Worm (Caenorhabditis elegans): ENCODE data around the gene srz-83.

The srz-83 gene

ce11 chrIV:3504144-3504543, at the start of gene srz-83:
TSS of gene srz-83 (plus strand) at chrIV:3504444.
- TF ChIP-seq ceh-36 (tag; optimal IDR thresholded peaks at IDR 0.05) (no peak), sea-1 (GFP tag; conservative IDR thresholded peaks at IDR 0.05) (no peak), tra-4 (tag; optimal IDR thresholded peaks at IDR 0.05) (no peak), ceh-13 (GFP tag; optimal IDR thresholded peaks at IDR 0.05) (no peak), ets-7 (tag; optimal IDR thresholded peaks at IDR 0.05) (no peak), hmbx-1 (tag; optimal IDR thresholded peaks at IDR 0.05) (no peak), scrt-1 (GFP tag; IDR thresholded peaks at IDR 0.05) (no peak)

DNA sequence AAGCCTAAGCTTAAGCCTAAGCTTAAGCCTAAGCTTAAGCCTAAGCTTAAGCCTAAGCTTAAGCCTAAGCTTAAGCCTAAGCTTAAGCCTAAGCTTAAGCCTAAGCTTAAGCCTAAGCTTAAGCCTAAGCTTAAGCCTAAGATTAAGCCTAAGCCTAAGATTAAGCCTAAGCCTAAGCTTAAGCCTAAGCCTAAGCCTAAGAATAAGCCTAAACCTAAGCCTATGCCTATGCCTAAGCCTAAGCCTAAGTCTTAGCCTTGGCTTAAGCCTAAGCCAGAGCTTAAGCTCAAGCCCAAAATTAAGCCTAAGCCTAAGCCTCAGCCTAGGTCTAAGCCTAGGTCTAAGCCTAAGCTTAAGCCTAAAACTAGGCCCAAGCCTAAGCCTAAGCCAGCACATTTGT, 48.8 kb upstream of the srz-83 start:
- TF ChIP-seq ceh-36 (tag; optimal IDR thresholded peaks at IDR 0.05), result peak; percentile 94

DNA sequence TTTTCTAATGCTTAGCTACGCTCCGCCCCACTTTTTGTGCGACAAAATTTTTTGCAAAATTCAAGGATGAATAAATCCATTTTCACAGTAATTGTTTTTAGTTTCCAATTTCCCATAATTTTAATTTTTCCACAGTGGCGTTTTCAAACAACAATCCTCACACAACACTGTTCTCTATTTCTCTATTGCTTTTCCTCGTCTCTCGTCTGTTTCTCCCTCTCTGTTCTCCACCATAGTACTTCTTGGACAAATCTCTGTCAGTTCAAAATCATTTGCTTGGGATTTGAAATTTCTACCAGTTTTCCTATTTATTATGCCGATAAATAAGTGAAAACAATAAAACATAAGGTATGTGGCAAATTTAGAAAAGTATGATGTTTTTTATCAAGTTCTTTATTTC, 41.0 kb upstream of the srz-83 start, which contains the start of gene F58E2.4:
Gene F58E2.4 (plus strand): TSS at position 134 of the 400 bp plus-strand sequence.
- TF ChIP-seq tbx-11 (GFP tag; IDR thresholded peaks at IDR 0.05) (no peak), pes-1 (GFP tag; IDR thresholded peaks at IDR 0.05) (no peak), ceh-36 (tag; optimal IDR thresholded peaks at IDR 0.05) (no peak), F13C5.2 (tag; optimal IDR thresholded peaks at IDR 0.05) (no peak), hmg-4 (GFP tag; optimal IDR thresholded peaks at IDR 0.05) (no peak), ceh-13 (GFP tag; optimal IDR thresholded peaks at IDR 0.05) (no peak), B0310.2 (tag; optimal IDR thresholded peaks at IDR 0.05) (no peak), sea-1 (GFP tag; conservative IDR thresholded peaks at IDR 0.05) (no peak), flt-1 (GFP tag; IDR thresholded peaks at IDR 0.05) (no peak), ama-1 (optimal IDR thresholded peaks at IDR 0.05) (no peak), ets-7 (tag; optimal IDR thresholded peaks at IDR 0.05) (no peak), aly-1 (tag; optimal IDR thresholded peaks at IDR 0.05) (no peak), tbx-37 (GFP tag; conservative IDR thresholded peaks at IDR 0.05) (no peak), scrt-1 (GFP tag; IDR thresholded peaks at IDR 0.05) (no peak), hnd-1 (tag; optimal IDR thresholded peaks at IDR 0.05) (no peak)

DNA sequence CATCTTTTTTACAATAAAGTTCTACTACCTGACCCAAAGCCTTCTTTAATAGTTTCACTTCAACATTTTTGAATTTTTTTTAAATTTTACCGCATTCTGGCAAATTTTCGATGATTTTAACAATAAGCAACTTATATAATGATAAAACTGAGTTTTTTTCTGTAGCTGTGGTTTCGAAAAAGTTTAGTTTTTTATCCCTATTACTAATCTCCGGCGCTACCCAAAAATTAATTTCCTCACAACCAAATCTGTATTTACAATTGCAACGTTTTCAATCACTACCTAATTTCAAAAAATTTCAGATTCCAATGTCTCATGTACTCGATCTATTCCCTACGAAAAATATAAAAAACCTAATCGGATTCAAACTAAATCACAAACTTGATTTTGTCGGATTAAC, 37.1 kb upstream of the srz-83 start, which contains the start of gene F58E2.3:
Gene F58E2.3 (plus strand): TSS at position 301 of the 400 bp plus-strand sequence.
- no peak for TF ChIP-seq B0310.2 (tag; optimal IDR thresholded peaks at IDR 0.05)
- TF ChIP-seq sea-1 (GFP tag; conservative IDR thresholded peaks at IDR 0.05), result no peak
- TF ChIP-seq hmg-4 (GFP tag; optimal IDR thresholded peaks at IDR 0.05), result no peak
- TF ChIP-seq tbx-37 (GFP tag; conservative IDR thresholded peaks at IDR 0.05), result no peak
- TF ChIP-seq F13C5.2 (tag; optimal IDR thresholded peaks at IDR 0.05), result no peak
- no peak for TF ChIP-seq pes-1 (GFP tag; IDR thresholded peaks at IDR 0.05)
- no peak for TF ChIP-seq flt-1 (GFP tag; IDR thresholded peaks at IDR 0.05)
- no peak for TF ChIP-seq scrt-1 (GFP tag; IDR thresholded peaks at IDR 0.05)
- no peak for TF ChIP-seq tbx-11 (GFP tag; IDR thresholded peaks at IDR 0.05)
- no peak for TF ChIP-seq hnd-1 (tag; optimal IDR thresholded peaks at IDR 0.05)
- TF ChIP-seq aly-1 (tag; optimal IDR thresholded peaks at IDR 0.05), result no peak
- no peak for TF ChIP-seq ceh-36 (tag; optimal IDR thresholded peaks at IDR 0.05)
- TF ChIP-seq tra-4 (tag; optimal IDR thresholded peaks at IDR 0.05), result no peak
- TF ChIP-seq ceh-13 (GFP tag; optimal IDR thresholded peaks at IDR 0.05), result no peak
- no peak for TF ChIP-seq ets-7 (tag; optimal IDR thresholded peaks at IDR 0.05)
- TF ChIP-seq hmbx-1 (tag; optimal IDR thresholded peaks at IDR 0.05), result no peak
- TF ChIP-seq ama-1 (optimal IDR thresholded peaks at IDR 0.05), result no peak

- TF ChIP-seq tbx-37 (GFP tag; conservative IDR thresholded peaks at IDR 0.05) (no peak), hnd-1 (tag; optimal IDR thresholded peaks at IDR 0.05) (no peak), ceh-13 (GFP tag; optimal IDR thresholded peaks at IDR 0.05) (no peak), ceh-36 (tag; optimal IDR thresholded peaks at IDR 0.05) (no peak), flt-1 (GFP tag; IDR thresholded peaks at IDR 0.05) (no peak), aly-1 (tag; optimal IDR thresholded peaks at IDR 0.05) (no peak), B0310.2 (tag; optimal IDR thresholded peaks at IDR 0.05) (no peak)
Observed at ce11 chrIV:3467751-3468150, 36.5 kb upstream of the srz-83 start.

DNA sequence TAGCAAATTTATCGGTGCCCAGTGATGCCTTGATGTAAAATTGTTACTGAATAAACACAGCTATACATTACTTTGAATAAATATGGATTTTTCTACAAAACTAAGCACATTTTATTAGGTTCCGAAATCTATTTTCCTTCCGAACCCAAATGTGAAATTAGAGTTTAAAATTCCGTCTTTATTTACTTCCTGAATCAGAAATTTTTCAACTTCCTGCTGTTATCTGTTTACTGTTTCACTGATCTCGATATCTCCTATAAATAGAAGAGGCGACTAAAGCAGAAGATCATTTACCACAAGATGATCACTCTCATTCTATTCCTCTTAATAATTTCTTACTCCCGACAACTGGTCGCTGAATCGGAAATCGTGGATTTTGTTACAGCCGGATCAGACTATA, 34.5 kb upstream of the srz-83 start, which contains the start of gene F58E2.2:
Gene F58E2.2 (plus strand): TSS at position 301 of the 400 bp plus-strand sequence.
- TF ChIP-seq ama-1 (optimal IDR thresholded peaks at IDR 0.05) (no peak), tbx-37 (GFP tag; conservative IDR thresholded peaks at IDR 0.05) (no peak), ceh-36 (tag; optimal IDR thresholded peaks at IDR 0.05) (no peak), tbx-11 (GFP tag; IDR thresholded peaks at IDR 0.05) (no peak), B0310.2 (tag; optimal IDR thresholded peaks at IDR 0.05) (no peak), aly-1 (tag; optimal IDR thresholded peaks at IDR 0.05) (no peak), F13C5.2 (tag; optimal IDR thresholded peaks at IDR 0.05) (no peak), ets-7 (tag; optimal IDR thresholded peaks at IDR 0.05) (no peak)

DNA sequence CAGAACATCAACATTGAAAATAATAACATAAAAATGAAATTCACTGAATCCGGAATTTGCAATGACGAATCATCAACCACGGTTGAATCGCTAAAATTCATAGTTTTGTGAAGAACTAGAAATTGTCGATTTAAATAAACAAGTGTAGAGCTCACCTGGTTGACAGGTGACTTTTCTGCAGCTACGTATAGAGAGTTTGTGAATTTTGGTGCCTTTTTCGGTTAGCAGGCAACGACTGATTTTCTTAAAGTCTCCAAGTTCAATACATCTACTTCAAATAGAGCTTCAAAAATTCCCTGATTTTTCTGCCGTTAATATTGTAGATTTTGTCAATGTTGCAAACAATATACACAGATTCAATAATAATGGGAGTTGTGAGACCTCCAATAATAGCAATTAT, 27.1 kb upstream of the srz-83 start, which contains the start of gene srz-69:
Gene srz-69 (minus strand): TSS at position 101 of the 400 bp plus-strand sequence.
- TF ChIP-seq hmg-4 (GFP tag; optimal IDR thresholded peaks at IDR 0.05), result no peak
- no peak for TF ChIP-seq scrt-1 (GFP tag; IDR thresholded peaks at IDR 0.05)
- no peak for TF ChIP-seq flt-1 (GFP tag; IDR thresholded peaks at IDR 0.05)
- TF ChIP-seq F13C5.2 (tag; optimal IDR thresholded peaks at IDR 0.05), result no peak
- TF ChIP-seq hmbx-1 (tag; optimal IDR thresholded peaks at IDR 0.05), result no peak
- TF ChIP-seq ceh-13 (GFP tag; optimal IDR thresholded peaks at IDR 0.05), result no peak
- TF ChIP-seq ets-7 (tag; optimal IDR thresholded peaks at IDR 0.05), result no peak

DNA sequence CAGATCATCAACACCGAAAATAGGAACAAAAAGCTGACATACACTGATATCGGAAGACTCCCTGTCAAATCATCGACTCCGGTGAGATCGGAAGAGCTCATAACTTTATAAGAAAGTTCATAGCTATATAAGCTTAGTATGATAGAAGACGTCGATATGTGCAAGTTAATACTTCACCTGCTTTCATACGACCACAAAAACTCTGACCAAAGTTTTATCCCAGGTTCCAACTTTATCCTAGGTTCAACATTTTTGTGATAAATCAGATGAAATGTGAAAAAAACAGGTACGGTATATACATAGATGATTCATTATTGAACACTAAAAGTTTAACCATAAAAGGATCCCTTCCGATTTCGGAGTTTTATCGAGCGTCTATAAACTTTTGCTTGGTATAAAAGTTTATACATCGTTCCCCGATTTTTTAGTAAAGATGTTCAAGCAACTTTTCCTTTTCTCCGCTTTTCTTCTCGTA, 25.3 kb upstream of the srz-83 start, which contains the start of the genes srz-70 and C09G12.5:
Gene srz-70 (minus strand): TSS at position 101 of the 475 bp plus-strand sequence.
Gene C09G12.5 (plus strand): TSS at position 425 of the 475 bp plus-strand sequence.
- no peak for TF ChIP-seq tbx-37 (GFP tag; conservative IDR thresholded peaks at IDR 0.05)
- TF ChIP-seq ets-7 (tag; optimal IDR thresholded peaks at IDR 0.05), result no peak
- no peak for TF ChIP-seq hmg-4 (GFP tag; optimal IDR thresholded peaks at IDR 0.05)
- TF ChIP-seq sea-1 (GFP tag; conservative IDR thresholded peaks at IDR 0.05), result no peak
- TF ChIP-seq flt-1 (GFP tag; IDR thresholded peaks at IDR 0.05), result no peak
- TF ChIP-seq hnd-1 (tag; optimal IDR thresholded peaks at IDR 0.05), result no peak
- no peak for TF ChIP-seq aly-1 (tag; optimal IDR thresholded peaks at IDR 0.05)
- no peak for TF ChIP-seq pes-1 (GFP tag; IDR thresholded peaks at IDR 0.05)
- TF ChIP-seq ama-1 (optimal IDR thresholded peaks at IDR 0.05), result no peak
- no peak for TF ChIP-seq ceh-13 (GFP tag; optimal IDR thresholded peaks at IDR 0.05)
- no peak for TF ChIP-seq tbx-11 (GFP tag; IDR thresholded peaks at IDR 0.05)
- TF ChIP-seq hmbx-1 (tag; optimal IDR thresholded peaks at IDR 0.05), result no peak
- no peak for TF ChIP-seq scrt-1 (GFP tag; IDR thresholded peaks at IDR 0.05)
- no peak for TF ChIP-seq ceh-36 (tag; optimal IDR thresholded peaks at IDR 0.05)
- no peak for TF ChIP-seq B0310.2 (tag; optimal IDR thresholded peaks at IDR 0.05)
- TF ChIP-seq F13C5.2 (tag; optimal IDR thresholded peaks at IDR 0.05), result no peak

Measured in whole organism, early embryonic.